Fruit fly (Drosophila melanogaster) whole organism, prepupa: ENCODE measurements around the gene Nup93-1.
A peak's percentile ranks its signal among the peaks of the same experiment; 100 is the strongest.

Experiments used
- CG10631 ChIP-seq: fragments of 200-800 bp; sonication (Bioruptor generic); optimal IDR thresholded peaks from 2 replicates; lab custom pipeline; 2016; ENCODE audit warnings: missing biosample characterization, missing genetic modification characterization
- CG10669 ChIP-seq: fragments of 200-800 bp; sonication (Bioruptor generic); optimal IDR thresholded peaks from 3 replicates; lab custom pipeline; 2018; ENCODE audit warnings: missing biosample characterization, mild to moderate bottlenecking, missing genetic modification characterization, moderate library complexity
- CG11762 ChIP-seq: fragments of 200-800 bp; sonication (Bioruptor generic); optimal IDR thresholded peaks from 3 replicates; lab custom pipeline; 2016; ENCODE audit warnings: missing biosample characterization, missing genetic modification characterization; ENCODE audit not compliant: insufficient read depth
- CG11902 ChIP-seq: fragments of 200-800 bp; sonication (Bioruptor generic); optimal IDR thresholded peaks from 3 replicates; lab custom pipeline; 2016; ENCODE audit warnings: missing biosample characterization, missing genetic modification characterization
- CG15336 ChIP-seq: fragments of 200-800 bp; sonication (Bioruptor generic); IDR thresholded peaks from 2 replicates; pipeline ENCODE4 v1.3.6; 2022; ENCODE audit warnings: missing biosample characterization, missing genetic modification characterization
- CG1621 ChIP-seq: fragments of 200-800 bp; sonication (Bioruptor generic); optimal IDR thresholded peaks from 3 replicates; lab custom pipeline; 2018; ENCODE audit warnings: missing biosample characterization, mild to moderate bottlenecking, missing genetic modification characterization
- CG3032 ChIP-seq: fragments of 200-800 bp; optimal IDR thresholded peaks from 2 replicates; lab custom pipeline; 2019; ENCODE audit warnings: missing biosample characterization, mild to moderate bottlenecking, missing genetic modification characterization, moderate library complexity
- CG31627 ChIP-seq: fragments of 200-800 bp; sonication (Bioruptor generic); optimal IDR thresholded peaks from 3 replicates; lab custom pipeline; 2016; ENCODE audit warnings: missing biosample characterization, missing genetic modification characterization
- CG32006 ChIP-seq: fragments of 200-800 bp; sonication (Bioruptor generic); optimal IDR thresholded peaks from 3 replicates; lab custom pipeline; 2017; ENCODE audit warnings: missing biosample characterization, mild to moderate bottlenecking, missing genetic modification characterization
- CG34406 ChIP-seq: fragments of 200-800 bp; sonication (Bioruptor generic); optimal IDR thresholded peaks from 3 replicates; lab custom pipeline; 2016; ENCODE audit warnings: missing biosample characterization, missing genetic modification characterization
- CG3919 ChIP-seq: fragments of 200-800 bp; sonication (Bioruptor generic); optimal IDR thresholded peaks from 3 replicates; lab custom pipeline; 2016; ENCODE audit warnings: missing biosample characterization, missing genetic modification characterization
- CG6163 ChIP-seq: fragments of 200-800 bp; sonication (Bioruptor generic); IDR thresholded peaks from 3 replicates; pipeline ENCODE4 v1.3.6; 2022; ENCODE audit warnings: missing biosample characterization, missing genetic modification characterization
- CG6276 ChIP-seq: fragments of 200-800 bp; sonication (Bioruptor generic); optimal IDR thresholded peaks from 2 replicates; lab custom pipeline; 2017; ENCODE audit warnings: missing biosample characterization, mild to moderate bottlenecking, missing genetic modification characterization
- CG6792 ChIP-seq: fragments of 200-800 bp; sonication (Bioruptor generic); optimal IDR thresholded peaks from 3 replicates; lab custom pipeline; 2016; ENCODE audit warnings: missing biosample characterization, missing genetic modification characterization
- CG6808 ChIP-seq: fragments of 200-800 bp; sonication (Bioruptor generic); optimal IDR thresholded peaks from 3 replicates; lab custom pipeline; 2017; ENCODE audit warnings: missing biosample characterization, missing genetic modification characterization, mild to moderate bottlenecking, moderate library complexity, missing genetic modification reagents
- CG7368 ChIP-seq: fragments of 200-800 bp; sonication (Bioruptor generic); optimal IDR thresholded peaks from 3 replicates; lab custom pipeline; 2016; ENCODE audit warnings: missing biosample characterization, missing genetic modification characterization
- CG8119 ChIP-seq: fragments of 200-800 bp; sonication (Bioruptor generic); IDR thresholded peaks from 3 replicates; pipeline ENCODE4 v1.3.6; 2022; ENCODE audit warnings: missing biosample characterization, missing genetic modification characterization
- CG8319 ChIP-seq: fragments of 200-800 bp; sonication (Bioruptor generic); optimal IDR thresholded peaks from 3 replicates; lab custom pipeline; 2016; ENCODE audit warnings: missing biosample characterization, missing genetic modification characterization
- CG8632 ChIP-seq: fragments of 200-800 bp; sonication (Bioruptor generic); optimal IDR thresholded peaks from 3 replicates; lab custom pipeline; 2016; ENCODE audit warnings: missing biosample characterization, missing genetic modification characterization
- CG9139 ChIP-seq: fragments of 200-800 bp; sonication (Bioruptor generic); optimal IDR thresholded peaks from 3 replicates; lab custom pipeline; 2017; ENCODE audit warnings: missing biosample characterization, mild to moderate bottlenecking, missing genetic modification characterization
- Eip75B ChIP-seq: fragments of 200-800 bp; sonication (Bioruptor generic); optimal IDR thresholded peaks from 3 replicates; lab custom pipeline; 2016; ENCODE audit warnings: missing biosample characterization, missing genetic modification characterization
- Eip78C ChIP-seq: fragments of 200-800 bp; sonication (Bioruptor generic); peaks from one replicate; lab custom pipeline; 2016; ENCODE audit warnings: missing biosample characterization, missing genetic modification characterization
- Eip93F ChIP-seq: fragments of 200-800 bp; sonication (Bioruptor generic); optimal IDR thresholded peaks from 2 replicates; lab custom pipeline; 2016; ENCODE audit warnings: missing biosample characterization, mild to moderate bottlenecking, missing genetic modification characterization
- Ets21C ChIP-seq: fragments of 200-800 bp; sonication (Bioruptor generic); optimal IDR thresholded peaks from 3 replicates; lab custom pipeline; 2016; ENCODE audit warnings: missing biosample characterization, missing genetic modification characterization
- Ets96B ChIP-seq: fragments of 200-800 bp; optimal IDR thresholded peaks from 2 replicates; lab custom pipeline; 2019; ENCODE audit warnings: missing biosample characterization, mild to moderate bottlenecking, missing genetic modification characterization, moderate library complexity
- Gug ChIP-seq: fragments of 200-800 bp; sonication (Bioruptor generic); IDR thresholded peaks from 2 replicates; pipeline ENCODE4 v1.3.6; 2022; ENCODE audit warnings: missing biosample characterization, missing genetic modification characterization
- Hr38 ChIP-seq: sonication (Bioruptor generic); optimal IDR thresholded peaks from 2 replicates; lab custom pipeline; 2016; ENCODE audit warnings: missing biosample characterization, missing genetic modification characterization
- Hr39 ChIP-seq: fragments of 200-800 bp; sonication (Bioruptor generic); optimal IDR thresholded peaks from 2 replicates; lab custom pipeline; 2016; ENCODE audit warnings: missing biosample characterization, missing genetic modification characterization
- Hr4 ChIP-seq: fragments of 200-800 bp; sonication (Bioruptor generic); optimal IDR thresholded peaks from 3 replicates; lab custom pipeline; 2016; ENCODE audit warnings: missing biosample characterization, missing genetic modification characterization
- Lpt ChIP-seq: fragments of 200-800 bp; sonication (Bioruptor generic); optimal IDR thresholded peaks from 3 replicates; lab custom pipeline; 2016; ENCODE audit warnings: missing biosample characterization, missing genetic modification characterization
- OdsH ChIP-seq: fragments of 200-800 bp; sonication (Bioruptor generic); optimal IDR thresholded peaks from 3 replicates; lab custom pipeline; 2016; ENCODE audit warnings: missing biosample characterization, missing genetic modification characterization
- Smox ChIP-seq: fragments of 200-800 bp; sonication (Bioruptor generic); optimal IDR thresholded peaks from 3 replicates; lab custom pipeline; 2016; ENCODE audit warnings: missing biosample characterization, missing genetic modification characterization
- Sox102F ChIP-seq: fragments of 200-800 bp; sonication (Bioruptor generic); optimal IDR thresholded peaks from 2 replicates; lab custom pipeline; 2016; ENCODE audit warnings: missing biosample characterization, mild to moderate bottlenecking, missing genetic modification characterization
- Sox14 ChIP-seq: fragments of 200-800 bp; sonication (Bioruptor generic); optimal IDR thresholded peaks from 3 replicates; lab custom pipeline; 2016; ENCODE audit warnings: missing biosample characterization, missing genetic modification characterization
- Sox15 ChIP-seq: fragments of 200-800 bp; sonication (Bioruptor generic); optimal IDR thresholded peaks from 3 replicates; lab custom pipeline; 2016; ENCODE audit warnings: missing biosample characterization, missing genetic modification characterization
- cyc ChIP-seq: fragments of 200-800 bp; sonication (Bioruptor generic); optimal IDR thresholded peaks from 3 replicates; lab custom pipeline; 2016; ENCODE audit warnings: missing biosample characterization, missing genetic modification characterization
- dac ChIP-seq: fragments of 200-800 bp; sonication (Bioruptor generic); optimal IDR thresholded peaks from 2 replicates; lab custom pipeline; 2017; ENCODE audit warnings: missing biosample characterization, mild to moderate bottlenecking, missing genetic modification characterization
- dsx ChIP-seq: fragments of 200-800 bp; optimal IDR thresholded peaks from 3 replicates; lab custom pipeline; 2019; ENCODE audit warnings: missing biosample characterization, mild to moderate bottlenecking, missing genetic modification characterization, moderate library complexity; ENCODE audit not compliant: poor library complexity, severe bottlenecking
- eg ChIP-seq: fragments of 200-800 bp; sonication (Bioruptor generic); IDR thresholded peaks from 3 replicates; pipeline ENCODE4 v1.3.6; 2022; ENCODE audit warnings: missing biosample characterization, missing genetic modification characterization
- esn ChIP-seq: fragments of 200-800 bp; sonication (Bioruptor generic); optimal IDR thresholded peaks from 2 replicates; lab custom pipeline; 2016; ENCODE audit warnings: missing biosample characterization, mild to moderate bottlenecking, missing genetic modification characterization, moderate library complexity
- fd85E ChIP-seq: fragments of 200-800 bp; sonication (Bioruptor generic); optimal IDR thresholded peaks from 3 replicates; lab custom pipeline; 2016; ENCODE audit warnings: missing biosample characterization, missing genetic modification characterization
- lz ChIP-seq: fragments of 200-800 bp; sonication (Bioruptor generic); optimal IDR thresholded peaks from 3 replicates; lab custom pipeline; 2016; ENCODE audit warnings: missing biosample characterization, missing genetic modification characterization
- net ChIP-seq: fragments of 200-800 bp; sonication (Bioruptor generic); optimal IDR thresholded peaks from 3 replicates; lab custom pipeline; 2016; ENCODE audit warnings: missing biosample characterization, missing genetic modification characterization
- pdm3 ChIP-seq: fragments of 200-800 bp; sonication (Bioruptor generic); optimal IDR thresholded peaks from 3 replicates; lab custom pipeline; 2016; ENCODE audit warnings: missing biosample characterization, missing genetic modification characterization
- salr ChIP-seq, 2 experiments: fragments of 200-800 bp; sonication (Bioruptor generic); optimal IDR thresholded peaks; 3 replicates each; lab custom pipeline; 2016 to 2018; ENCODE audit warnings: missing biosample characterization in 2 of 2, missing genetic modification characterization in 2 of 2, mild to moderate bottlenecking in 1 of 2
- spab ChIP-seq: fragments of 200-800 bp; sonication (Bioruptor generic); optimal IDR thresholded peaks from 2 replicates; lab custom pipeline; 2017; ENCODE audit warnings: missing biosample characterization, mild to moderate bottlenecking, missing genetic modification characterization, missing genetic modification reagents
- ss ChIP-seq, 2 experiments: fragments of 200-800 bp; sonication (Bioruptor generic); optimal IDR thresholded peaks; 2 replicates in 1 of 2; 3 replicates in 1 of 2; lab custom pipeline; 2017 to 2018; ENCODE audit warnings: mild to moderate bottlenecking in 2 of 2, missing biosample characterization in 2 of 2, missing genetic modification characterization in 2 of 2, moderate library complexity in 1 of 2
- svp ChIP-seq: fragments of 200-800 bp; sonication (Bioruptor generic); peaks from one replicate; lab custom pipeline; 2016; ENCODE audit warnings: missing biosample characterization, missing genetic modification characterization
- topi ChIP-seq: fragments of 200-800 bp; sonication (Bioruptor generic); optimal IDR thresholded peaks from 3 replicates; lab custom pipeline; 2016; ENCODE audit warnings: missing biosample characterization, missing genetic modification characterization
- vri ChIP-seq: fragments of 200-800 bp; sonication (Bioruptor generic); optimal IDR thresholded peaks from 3 replicates; lab custom pipeline; 2016; ENCODE audit warnings: missing biosample characterization, mild to moderate bottlenecking, missing genetic modification characterization

The Nup93-1 gene

DNA sequence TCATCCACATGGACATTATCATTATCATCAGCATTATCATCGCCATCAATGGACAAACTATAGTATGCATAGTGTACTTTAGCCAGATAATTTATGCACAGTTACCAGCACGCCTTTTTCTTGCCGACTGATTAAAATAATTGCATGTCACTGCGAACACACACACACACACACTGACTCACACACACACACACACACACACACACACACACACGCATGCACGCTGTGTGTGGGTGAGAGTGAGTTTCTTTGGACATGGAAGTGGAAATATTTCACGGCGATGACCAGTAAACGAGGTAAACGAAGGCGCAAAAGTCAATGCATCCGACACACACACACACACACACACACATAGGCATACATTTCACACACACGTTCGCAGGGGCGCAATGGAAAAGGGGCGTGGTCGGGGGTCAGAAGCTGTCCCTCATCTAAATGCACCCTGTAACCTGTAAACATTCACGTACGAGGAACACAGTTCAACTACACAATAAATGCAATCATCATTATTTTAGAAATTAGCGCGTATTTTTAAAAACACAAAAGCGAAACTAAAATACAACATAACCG lies 21.8 kb downstream of the Nup93-1 start:
- peak; percentile 52 to 61 for TF ChIP-seq ss (GFP tag; optimal IDR thresholded peaks at IDR 0.05; lab: Kevin White, UChicago)
- peak; percentile 3 for TF ChIP-seq Hr39
- TF ChIP-seq lz (GFP tag; lab: Kevin White, UChicago): peak; percentile 37
- no peak for TF ChIP-seq pdm3
- peak; percentile 12 for TF ChIP-seq cyc
- 0 out of 2 replicates have a peak, but pooled peaks have one; percentile 7 for TF ChIP-seq CG15336 (GFP tag; lab: Robert Waterston, UW)
- no peak for TF ChIP-seq Hr4 (GFP tag; lab: Kevin White, UChicago)
- peak; percentile 29 for TF ChIP-seq Eip78C (GFP tag; lab: Kevin White, UChicago)
- peak; percentile 26 for TF ChIP-seq CG31627

DNA sequence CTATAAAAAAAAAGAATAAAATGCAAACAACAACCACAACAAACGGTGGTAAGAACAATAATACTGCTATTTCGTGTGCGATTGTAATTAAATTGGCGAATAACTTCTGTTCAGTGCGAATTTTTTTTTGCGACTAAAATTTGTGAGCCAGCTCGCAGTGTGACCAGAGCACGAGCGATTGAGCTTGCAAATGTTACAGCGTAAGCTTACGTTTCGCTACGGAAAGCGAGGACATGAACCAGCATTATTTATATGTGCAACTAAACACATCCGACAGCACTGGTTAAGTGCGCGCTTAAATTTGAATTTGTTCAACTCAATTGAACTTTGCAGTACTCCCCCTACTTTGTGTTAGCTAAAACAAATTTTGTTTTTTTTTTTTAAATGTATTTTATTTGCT lies 23.1 kb downstream of the Nup93-1 start, which contains the start of gene AMPdeam:
Gene AMPdeam (minus strand): TSS at position 139 of the 400 bp plus-strand sequence.
- TF ChIP-seq CG1621 (tag; lab: Kevin White, UChicago): no peak
- TF ChIP-seq CG3919 (GFP tag; lab: Kevin White, UChicago): no peak
- TF ChIP-seq lz (GFP tag; lab: Kevin White, UChicago): peak; percentile 31
- TF ChIP-seq CG32006 (GFP tag; lab: Kevin White, UChicago): no peak
- TF ChIP-seq CG6276: no peak
- TF ChIP-seq vri (GFP tag; lab: Kevin White, UChicago): no peak
- no peak for TF ChIP-seq CG7368 (GFP tag; lab: Kevin White, UChicago)
- no peak for TF ChIP-seq CG8119 (GFP tag; lab: Robert Waterston, UW)
- TF ChIP-seq Gug (GFP tag; lab: Robert Waterston, UW): no peak
- TF ChIP-seq dsx (GFP tag; lab: Kevin White, UChicago): no peak
- TF ChIP-seq net: peak; percentile 5
- no peak for TF ChIP-seq CG10631
- no peak for TF ChIP-seq Eip93F (GFP tag; lab: Kevin White, UChicago)
- TF ChIP-seq CG11762 (GFP tag; lab: Kevin White, UChicago): no peak
- TF ChIP-seq CG6808 (GFP tag; lab: Kevin White, UChicago): no peak
- TF ChIP-seq CG34406 (GFP tag; lab: Kevin White, UChicago): no peak
- no peak for TF ChIP-seq Ets96B (tag; lab: Kevin White, UChicago)
- no peak for TF ChIP-seq CG3032 (tag; lab: Kevin White, UChicago)
- TF ChIP-seq eg: no peak
- TF ChIP-seq CG10669 (GFP tag; lab: Kevin White, UChicago): no peak
- TF ChIP-seq Sox102F: no peak
- TF ChIP-seq spab: no peak
- TF ChIP-seq CG6792 (GFP tag; lab: Kevin White, UChicago): no peak
- no peak for TF ChIP-seq Ets21C (GFP tag; lab: Kevin White, UChicago)
- TF ChIP-seq CG8632 (GFP tag; lab: Kevin White, UChicago): no peak
- peak; percentile 50 for TF ChIP-seq esn
- TF ChIP-seq Lpt (GFP tag; lab: Kevin White, UChicago): no peak
- TF ChIP-seq CG8319 (GFP tag; lab: Kevin White, UChicago): no peak
- TF ChIP-seq svp (GFP tag; lab: Kevin White, UChicago): peak; percentile 66
- TF ChIP-seq cyc: peak; percentile 10
- peak; percentile 64 for TF ChIP-seq Sox14 (GFP tag; lab: Kevin White, UChicago)
- TF ChIP-seq Hr4 (GFP tag; lab: Kevin White, UChicago): no peak
- peak; percentile 23 for TF ChIP-seq Eip75B (GFP tag; lab: Kevin White, UChicago)
- no peak for TF ChIP-seq ss (GFP tag; optimal IDR thresholded peaks at IDR 0.05; lab: Kevin White, UChicago)
- no peak for TF ChIP-seq CG15336 (GFP tag; lab: Robert Waterston, UW)
- TF ChIP-seq Sox15 (GFP tag; lab: Kevin White, UChicago): no peak
- no peak for TF ChIP-seq CG6163
- TF ChIP-seq OdsH: no peak
- TF ChIP-seq pdm3: no peak
- no peak for TF ChIP-seq CG9139 (GFP tag; lab: Kevin White, UChicago)
- TF ChIP-seq salr (GFP tag; optimal IDR thresholded peaks at IDR 0.05; lab: Kevin White, UChicago): no peak
- peak; percentile 2 for TF ChIP-seq Smox (GFP tag; lab: Kevin White, UChicago)
- no peak for TF ChIP-seq dac
- TF ChIP-seq Hr38: no peak
- no peak for TF ChIP-seq fd85E
- no peak for TF ChIP-seq CG11902 (GFP tag; lab: Kevin White, UChicago)
- peak; percentile 52 for TF ChIP-seq topi (GFP tag; lab: Kevin White, UChicago)
